Worm (Caenorhabditis elegans) whole organism, mixed stage, embryonic: ENCODE results near the gene cbn-1.

Experiments
- blmp-1 ChIP-seq: fragments of 150-350 bp; optimal IDR thresholded peaks from 2 replicates; lab custom pipeline; 2014; ENCODE audit warnings: missing biosample characterization, missing genetic modification characterization
- ceh-39 ChIP-seq: fragments of 150-350 bp; optimal IDR thresholded peaks from 2 replicates; lab custom pipeline; 2014; ENCODE audit warnings: missing biosample characterization, missing genetic modification characterization
- ces-1 ChIP-seq: fragments of 150-350 bp; optimal IDR thresholded peaks from 2 replicates; lab custom pipeline; 2014; ENCODE audit warnings: missing biosample characterization, missing genetic modification reagents, missing genetic modification characterization
- mep-1 ChIP-seq: fragments of 150-350 bp; optimal IDR thresholded peaks from 2 replicates; lab custom pipeline; 2017; ENCODE audit warnings: missing biosample characterization, missing genetic modification reagents, missing genetic modification characterization, inconsistent platforms
- mls-2 ChIP-seq: sonication (generic microtip); optimal IDR thresholded peaks from 2 replicates; lab custom pipeline; 2016; ENCODE audit warnings: mild to moderate bottlenecking, missing genetic modification characterization, moderate library complexity, missing compliant biosample characterization
- nhr-237 ChIP-seq: fragments of 150-350 bp; optimal IDR thresholded peaks from 2 replicates; lab custom pipeline; 2014; ENCODE audit warnings: missing biosample characterization, missing genetic modification characterization
- nhr-28 ChIP-seq: fragments of 150-350 bp; optimal IDR thresholded peaks from 2 replicates; lab custom pipeline; 2014; ENCODE audit warnings: missing biosample characterization, missing genetic modification characterization
- nhr-76 ChIP-seq: sonication (generic microtip); optimal IDR thresholded peaks from 2 replicates; lab custom pipeline; 2017; ENCODE audit warnings: missing biosample characterization, missing genetic modification characterization
- snpc-4 ChIP-seq: fragments of 150-350 bp; optimal IDR thresholded peaks from 2 replicates; lab custom pipeline; 2014; ENCODE audit warnings: missing biosample characterization, missing genetic modification characterization
- unc-39 ChIP-seq: fragments of 150-350 bp; optimal IDR thresholded peaks from 2 replicates; lab custom pipeline; 2014; ENCODE audit warnings: missing biosample characterization, missing genetic modification characterization
- unc-62 ChIP-seq: fragments of 150-350 bp; optimal IDR thresholded peaks from 2 replicates; lab custom pipeline; 2014; ENCODE audit warnings: missing biosample characterization, missing genetic modification reagents, missing genetic modification characterization
- ztf-11 ChIP-seq: fragments of 150-350 bp; optimal IDR thresholded peaks from 2 replicates; lab custom pipeline; 2014; ENCODE audit warnings: missing biosample characterization, missing genetic modification characterization

DNA sequence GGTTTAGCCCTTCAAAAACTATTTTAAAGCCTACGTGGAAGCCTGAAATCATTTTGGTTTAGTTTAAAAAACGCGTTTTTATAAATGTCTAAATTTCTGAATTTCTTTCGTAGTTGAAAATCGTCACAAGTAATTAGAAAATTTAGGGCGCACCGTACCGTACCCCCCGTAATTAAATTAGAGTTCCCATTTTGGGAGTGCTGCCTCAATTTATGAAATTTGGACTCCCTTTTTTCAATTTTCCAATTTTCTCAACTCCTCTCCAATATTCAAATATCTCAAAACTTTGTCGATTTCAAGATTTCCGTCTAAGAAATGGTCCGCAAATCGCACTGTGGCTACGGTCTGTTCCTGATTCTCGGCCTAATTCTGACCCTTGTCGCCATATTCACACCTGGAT lies 7.9 kb upstream of the cbn-1 start, which contains the start of gene clc-31:
- TF ChIP-seq nhr-237 (tag; lab: Kevin White, UChicago) = no peak
- no peak for TF ChIP-seq mep-1
- TF ChIP-seq unc-39 (tag; lab: Kevin White, UChicago) = no peak
- no peak for TF ChIP-seq nhr-76 (tag; lab: Kevin White, UChicago)
- no peak for TF ChIP-seq ceh-39
- no peak for TF ChIP-seq ces-1 (GFP tag; lab: Kevin White, UChicago)
- TF ChIP-seq unc-62 (GFP tag; lab: Kevin White, UChicago) = no peak
- no peak for TF ChIP-seq ztf-11 (tag; lab: Kevin White, UChicago)
- TF ChIP-seq nhr-28 (tag; lab: Kevin White, UChicago) = no peak
- TF ChIP-seq mls-2 = no peak
- TF ChIP-seq snpc-4 (tag; lab: Kevin White, UChicago) = no peak
- TF ChIP-seq blmp-1 (tag; lab: Kevin White, UChicago) = no peak
